Fruit fly (Drosophila melanogaster) whole organism, pupa: ENCODE measurements around the gene gish.

Experiments used
- CG10348 ChIP-seq: fragments of 200-800 bp; sonication (Bioruptor generic); IDR thresholded peaks from 2 replicates; pipeline ENCODE4 v1.3.6; 2022; ENCODE audit warnings: missing biosample characterization, missing genetic modification characterization
- CG12605 ChIP-seq: fragments of 200-800 bp; sonication (Bioruptor generic); IDR thresholded peaks from 2 replicates; pipeline ENCODE4 v1.3.6; 2022; ENCODE audit warnings: missing biosample characterization, missing genetic modification characterization
- CG13204 ChIP-seq: fragments of 200-800 bp; sonication (Bioruptor generic); optimal IDR thresholded peaks from 2 replicates; lab custom pipeline; 2018; ENCODE audit warnings: missing biosample characterization, mild to moderate bottlenecking, missing genetic modification characterization, moderate library complexity
- CG14655 ChIP-seq: fragments of 200-800 bp; sonication (Bioruptor generic); optimal IDR thresholded peaks from 3 replicates; lab custom pipeline; 2017; ENCODE audit warnings: mild to moderate bottlenecking, missing biosample characterization, missing genetic modification reagents, missing genetic modification characterization
- CG15710 ChIP-seq: fragments of 200-800 bp; sonication (Bioruptor generic); optimal IDR thresholded peaks from 2 replicates; lab custom pipeline; 2018; ENCODE audit warnings: missing biosample characterization, mild to moderate bottlenecking, missing genetic modification characterization, moderate library complexity
- CG17806 ChIP-seq: fragments of 200-800 bp; sonication (Bioruptor generic); optimal IDR thresholded peaks from 2 replicates; lab custom pipeline; 2018; ENCODE audit warnings: missing biosample characterization, mild to moderate bottlenecking, missing genetic modification characterization, moderate library complexity
- CG32121 ChIP-seq: fragments of 200-800 bp; sonication (Bioruptor generic); IDR thresholded peaks from 2 replicates; pipeline ENCODE4 v1.3.6; 2022; ENCODE audit warnings: missing biosample characterization, missing genetic modification characterization
- CG34367 ChIP-seq: fragments of 200-800 bp; sonication (Bioruptor generic); optimal IDR thresholded peaks from 2 replicates; lab custom pipeline; 2018; ENCODE audit warnings: missing biosample characterization, mild to moderate bottlenecking, missing genetic modification characterization
- CG4496 ChIP-seq: fragments of 200-800 bp; sonication (Bioruptor generic); IDR thresholded peaks from 3 replicates; pipeline ENCODE4 v1.3.6; 2022; ENCODE audit warnings: missing biosample characterization, missing genetic modification characterization
- CG8159 ChIP-seq: fragments of 200-800 bp; sonication (Bioruptor generic); optimal IDR thresholded peaks from 3 replicates; lab custom pipeline; 2018; ENCODE audit warnings: missing biosample characterization, mild to moderate bottlenecking, missing genetic modification characterization, moderate library complexity
- CG8301 ChIP-seq: fragments of 200-800 bp; sonication (Bioruptor generic); optimal IDR thresholded peaks from 2 replicates; lab custom pipeline; 2018; ENCODE audit warnings: missing biosample characterization, mild to moderate bottlenecking, missing genetic modification characterization
- CG9948 ChIP-seq: fragments of 200-800 bp; sonication (Bioruptor generic); optimal IDR thresholded peaks from 2 replicates; lab custom pipeline; 2018; ENCODE audit warnings: missing biosample characterization, mild to moderate bottlenecking, missing genetic modification characterization, moderate library complexity
- D1 ChIP-seq: fragments of 200-800 bp; sonication (Bioruptor generic); optimal IDR thresholded peaks from 2 replicates; lab custom pipeline; 2018; ENCODE audit warnings: missing biosample characterization, mild to moderate bottlenecking, missing genetic modification characterization, moderate library complexity
- EcR ChIP-seq: fragments of 200-800 bp; sonication (Bioruptor generic); optimal IDR thresholded peaks from 3 replicates; lab custom pipeline; 2019; ENCODE audit warnings: missing biosample characterization, missing genetic modification characterization, mild to moderate bottlenecking, moderate library complexity, missing genetic modification reagents
- Ets98B ChIP-seq: fragments of 200-800 bp; sonication (Bioruptor generic); IDR thresholded peaks from 2 replicates; pipeline ENCODE4 v1.3.6; 2022; ENCODE audit warnings: missing biosample characterization, missing genetic modification characterization
- Pif1A ChIP-seq: fragments of 200-800 bp; sonication (Bioruptor generic); optimal IDR thresholded peaks from 3 replicates; lab custom pipeline; 2016; ENCODE audit warnings: missing biosample characterization, missing genetic modification characterization
- Pif1B ChIP-seq: fragments of 200-800 bp; sonication (Bioruptor generic); optimal IDR thresholded peaks from 3 replicates; lab custom pipeline; 2016; ENCODE audit warnings: missing biosample characterization, missing genetic modification characterization
- Snoo ChIP-seq: fragments of 200-800 bp; sonication (Bioruptor generic); optimal IDR thresholded peaks from 3 replicates; lab custom pipeline; 2017; ENCODE audit warnings: missing biosample characterization, mild to moderate bottlenecking, missing genetic modification characterization, inconsistent platforms
- fd96Ca ChIP-seq: fragments of 200-800 bp; sonication (Bioruptor generic); IDR thresholded peaks from 3 replicates; pipeline ENCODE4 v1.3.6; 2022; ENCODE audit warnings: missing biosample characterization, missing genetic modification characterization
- gl ChIP-seq: fragments of 200-800 bp; sonication (Bioruptor generic); optimal IDR thresholded peaks from 2 replicates; lab custom pipeline; 2018; ENCODE audit warnings: missing biosample characterization, mild to moderate bottlenecking, missing genetic modification characterization
- rn ChIP-seq: fragments of 200-800 bp; sonication (Bioruptor generic); IDR thresholded peaks from 2 replicates; pipeline ENCODE4 v1.3.6; 2022; ENCODE audit warnings: missing biosample characterization, missing genetic modification characterization

gish gene

DNA sequence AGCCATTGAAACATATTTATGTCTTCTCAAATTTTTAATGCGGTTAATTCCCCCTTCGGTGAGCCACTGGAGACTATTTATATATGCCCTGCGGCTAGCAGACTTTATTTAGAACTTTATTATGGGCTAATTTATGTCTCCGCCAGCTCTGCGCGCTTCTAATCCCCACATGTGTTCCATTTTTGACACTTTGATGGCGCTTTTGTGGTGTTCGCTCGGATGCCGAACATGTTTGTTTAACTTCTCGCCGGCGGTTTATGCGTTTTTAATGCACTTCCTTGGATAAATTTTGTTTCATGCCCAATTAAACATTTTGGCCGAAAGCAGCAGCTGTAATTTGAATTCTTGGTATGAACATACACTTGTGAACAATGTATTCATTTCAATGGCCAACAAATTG is 57.5 kb downstream of the gish start:
- TF ChIP-seq Pif1B (GFP tag; lab: Kevin White, UChicago) (no peak), CG8301 (tag; lab: Kevin White, UChicago) (no peak), CG13204 (GFP tag; lab: Kevin White, UChicago) (no peak), CG8159 (tag; lab: Kevin White, UChicago) (no peak), CG9948 (no peak), Ets98B (GFP tag; lab: Robert Waterston, UW) (no peak), Snoo (no peak), fd96Ca (no peak), CG17806 (no peak), CG34367 (tag; lab: Kevin White, UChicago) (no peak), CG10348 (GFP tag; lab: Robert Waterston, UW) (no peak), CG12605 (GFP tag; lab: Robert Waterston, UW) (no peak)
- TF ChIP-seq, all 21 proteins: peak for 0

DNA sequence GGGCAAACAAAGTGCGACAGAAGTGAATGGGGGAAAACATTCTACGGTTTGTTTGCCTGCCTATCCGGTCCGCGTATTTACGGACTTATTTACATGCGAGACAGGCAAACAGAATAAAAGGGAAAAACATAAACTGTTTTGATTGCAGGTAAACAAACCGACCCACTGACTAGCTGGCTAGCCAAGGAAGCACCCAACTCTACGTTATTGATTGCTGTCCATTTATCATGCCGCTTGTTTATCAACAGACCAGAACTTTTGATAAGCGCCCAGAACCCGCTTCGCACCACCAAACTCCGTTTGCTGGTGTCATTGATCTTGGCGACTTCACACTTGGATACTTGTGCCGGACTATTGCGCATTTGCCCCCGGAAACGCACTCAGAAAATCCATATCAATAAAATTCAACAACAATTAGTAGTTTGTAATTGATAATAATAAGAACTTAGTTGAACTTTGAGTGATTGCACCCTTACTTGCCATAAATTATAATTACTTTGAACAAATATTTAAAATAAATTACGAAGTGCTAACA is 59.6 kb downstream of the gish start:
- TF ChIP-seq gl (tag; lab: Kevin White, UChicago) = peak; percentile 63
- peak; percentile 23; the same call in 1 of the 3 replicates for TF ChIP-seq CG4496
- no peak for TF ChIP-seq CG12605 (GFP tag; lab: Robert Waterston, UW)
- TF ChIP-seq CG14655 (GFP tag; lab: Kevin White, UChicago) = peak; percentile 26
- no peak for TF ChIP-seq CG9948
- TF ChIP-seq CG13204 (GFP tag; lab: Kevin White, UChicago) = peak; percentile 48
- peak; percentile 76 for TF ChIP-seq EcR (GFP tag; lab: Kevin White, UChicago)
- peak; percentile 9 for TF ChIP-seq CG15710
- TF ChIP-seq CG34367 (tag; lab: Kevin White, UChicago) = peak; percentile 43
- TF ChIP-seq CG10348 (GFP tag; lab: Robert Waterston, UW) = no peak
- TF ChIP-seq CG32121 (GFP tag; lab: Robert Waterston, UW) = no peak; the same call in 1 of the 2 replicates
- TF ChIP-seq CG8301 (tag; lab: Kevin White, UChicago) = no peak
- peak; percentile 47 for TF ChIP-seq Ets98B (GFP tag; lab: Robert Waterston, UW)
- TF ChIP-seq CG17806 = no peak
- TF ChIP-seq Pif1A = peak; percentile 38

DNA sequence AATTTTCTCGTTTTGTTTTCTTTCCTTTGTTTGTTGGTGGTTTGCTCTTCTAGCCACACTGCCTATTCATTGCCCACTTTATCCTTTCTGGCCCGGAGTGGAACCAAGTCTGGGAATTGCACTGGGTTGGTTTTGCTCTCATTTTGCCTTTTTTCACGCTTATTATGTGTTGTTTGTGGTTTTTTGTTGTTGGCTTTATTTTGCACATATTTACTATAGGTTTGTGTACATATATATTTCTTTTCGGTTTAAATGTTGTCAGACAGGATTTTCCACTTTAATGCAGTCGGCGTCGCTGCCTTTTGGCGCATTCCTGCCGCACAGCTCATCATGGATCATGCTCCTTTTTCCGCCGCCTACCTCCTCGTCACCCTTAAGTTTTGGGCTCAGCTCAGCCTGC is 62.1 kb downstream of the gish start:
- TF ChIP-seq CG8159 (tag; lab: Kevin White, UChicago) = peak; percentile 24
- no peak for TF ChIP-seq Pif1B (GFP tag; lab: Kevin White, UChicago)
- peak; percentile 36 for TF ChIP-seq CG15710
- TF ChIP-seq CG9948 = peak; percentile 12
- peak; percentile 57 for TF ChIP-seq CG13204 (GFP tag; lab: Kevin White, UChicago)
- peak; percentile 75 for TF ChIP-seq gl (tag; lab: Kevin White, UChicago)
- TF ChIP-seq CG34367 (tag; lab: Kevin White, UChicago) = peak; percentile 15
- TF ChIP-seq CG17806 = peak; percentile 21
- TF ChIP-seq CG8301 (tag; lab: Kevin White, UChicago) = no peak
- TF ChIP-seq EcR (GFP tag; lab: Kevin White, UChicago) = peak; percentile 63
- TF ChIP-seq Ets98B (GFP tag; lab: Robert Waterston, UW) = no peak

DNA sequence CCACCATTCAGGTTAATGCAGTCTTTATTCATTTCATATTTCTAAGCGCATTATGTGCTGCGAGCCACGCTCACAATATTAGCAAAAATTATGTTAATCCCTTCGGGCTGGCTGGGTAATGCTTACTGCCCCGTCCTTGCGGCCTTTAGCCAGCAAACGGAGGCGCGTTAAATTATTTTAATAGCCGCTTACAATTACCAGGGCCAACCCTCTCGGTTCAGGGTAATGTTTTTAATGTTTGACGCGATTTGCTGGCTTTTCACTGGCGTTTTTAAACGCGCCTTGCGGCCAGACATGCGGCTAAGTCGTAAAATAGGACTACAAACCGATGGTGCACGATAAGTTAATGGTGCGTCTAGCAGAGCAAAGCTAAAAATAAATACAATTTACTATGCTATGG is 62.5 kb downstream of the gish start:
- TF ChIP-seq Ets98B (GFP tag; lab: Robert Waterston, UW) (no peak), CG8301 (tag; lab: Kevin White, UChicago) (no peak), D1 (tag; lab: Kevin White, UChicago) (no peak), rn (GFP tag; lab: Robert Waterston, UW) (no peak), CG17806 (no peak), CG34367 (tag; lab: Kevin White, UChicago) (no peak), CG32121 (GFP tag; lab: Robert Waterston, UW) (no peak), EcR (GFP tag; lab: Kevin White, UChicago) (no peak), CG8159 (tag; lab: Kevin White, UChicago) (no peak), Snoo (no peak)

DNA sequence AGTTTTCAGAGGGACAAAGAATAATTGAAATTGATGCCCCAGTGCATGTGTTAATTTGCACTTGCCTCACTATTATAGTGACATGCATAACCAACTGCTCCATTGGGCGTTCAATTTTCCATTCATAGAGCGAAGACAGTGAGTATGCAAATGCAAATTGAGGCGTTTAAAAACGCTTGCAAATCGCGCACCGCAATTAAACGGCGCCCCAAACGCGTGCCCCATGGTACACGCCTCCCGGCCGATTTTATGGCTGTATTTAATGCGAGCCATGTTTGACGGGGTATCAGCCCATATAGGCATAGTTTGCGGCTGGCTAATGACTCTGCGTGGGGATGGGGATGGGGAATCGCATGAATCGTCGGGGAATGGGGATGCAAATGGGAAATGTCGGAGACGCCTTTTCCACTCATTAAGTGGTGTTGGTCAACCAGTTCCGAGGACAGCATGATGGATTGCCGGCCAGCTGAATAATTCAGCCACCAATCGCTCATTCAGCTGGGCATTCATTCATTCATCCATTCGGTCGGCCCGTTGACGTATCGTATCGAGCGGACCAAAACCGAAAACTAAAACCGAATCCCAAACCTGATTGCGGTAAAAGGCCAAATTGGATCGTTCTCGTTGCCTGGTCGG is 63.3 kb downstream of the gish start:
- TF ChIP-seq CG17806 = no peak
- no peak for TF ChIP-seq CG32121 (GFP tag; lab: Robert Waterston, UW)
- no peak for TF ChIP-seq CG9948
- no peak for TF ChIP-seq CG8301 (tag; lab: Kevin White, UChicago)
- TF ChIP-seq Snoo = no peak
- TF ChIP-seq Pif1A = no peak
- TF ChIP-seq CG13204 (GFP tag; lab: Kevin White, UChicago) = no peak
- TF ChIP-seq CG4496 = no peak
- TF ChIP-seq gl (tag; lab: Kevin White, UChicago) = no peak
- TF ChIP-seq rn (GFP tag; lab: Robert Waterston, UW) = no peak
- no peak for TF ChIP-seq fd96Ca
- TF ChIP-seq Pif1B (GFP tag; lab: Kevin White, UChicago) = no peak
- no peak for TF ChIP-seq CG14655 (GFP tag; lab: Kevin White, UChicago)
- TF ChIP-seq CG34367 (tag; lab: Kevin White, UChicago) = no peak
- no peak for TF ChIP-seq CG10348 (GFP tag; lab: Robert Waterston, UW)
- no peak for TF ChIP-seq CG12605 (GFP tag; lab: Robert Waterston, UW)
- TF ChIP-seq EcR (GFP tag; lab: Kevin White, UChicago) = no peak
- no peak for TF ChIP-seq D1 (tag; lab: Kevin White, UChicago)
